Worm (Caenorhabditis elegans) whole organism, L1 larva: ENCODE results near the gene M116.5.

Experiments used
- C04F5.9 ChIP-seq: sonication (generic microtip); optimal IDR thresholded peaks from 2 replicates; lab custom pipeline; 2016; ENCODE audit warnings: missing genetic modification characterization, missing compliant biosample characterization
- C16A3.4 ChIP-seq: fragments of 150-350 bp; optimal IDR thresholded peaks from 2 replicates; lab custom pipeline; 2014; ENCODE audit warnings: missing biosample characterization, missing genetic modification characterization
- C34B4.2 ChIP-seq: sonication (generic microtip); optimal IDR thresholded peaks from 2 replicates; lab custom pipeline; 2017; ENCODE audit warnings: mild to moderate bottlenecking, missing genetic modification characterization, missing compliant biosample characterization
- F16B12.6 ChIP-seq: fragments of 150-350 bp; optimal IDR thresholded peaks from 2 replicates; lab custom pipeline; 2014; ENCODE audit warnings: missing biosample characterization, missing genetic modification characterization
- alr-1 ChIP-seq: fragments of 200-800 bp; sonication (Bioruptor generic); optimal IDR thresholded peaks from 2 replicates; lab custom pipeline; 2018; ENCODE audit warnings: borderline replicate concordance, mild to moderate bottlenecking, missing genetic modification characterization, missing compliant biosample characterization
- aly-2 ChIP-seq: fragments of 150-350 bp; optimal IDR thresholded peaks from 2 replicates; lab custom pipeline; 2014; ENCODE audit warnings: missing biosample characterization, missing genetic modification characterization
- ama-1 ChIP-seq: fragments of 150-350 bp; optimal IDR thresholded peaks from 2 replicates; lab custom pipeline; 2014
- ceh-63 ChIP-seq: fragments of 200-800 bp; sonication (Bioruptor generic); optimal IDR thresholded peaks from 2 replicates; lab custom pipeline; 2018; ENCODE audit warnings: mild to moderate bottlenecking, missing genetic modification characterization, missing compliant biosample characterization
- ceh-8 ChIP-seq: fragments of 200-800 bp; sonication (Bioruptor generic); optimal IDR thresholded peaks from 2 replicates; lab custom pipeline; 2018; ENCODE audit warnings: mild to moderate bottlenecking, missing genetic modification characterization, moderate library complexity, missing compliant biosample characterization
- ceh-82 ChIP-seq, 3 experiments: fragments of 150-350 bp in 1 of 3; sonication (generic microtip) in 2 of 3; optimal IDR thresholded peaks; 2 replicates each; lab custom pipeline; 2014 to 2017; ENCODE audit warnings: missing biosample characterization in 3 of 3, missing genetic modification characterization in 3 of 3
- ceh-90 ChIP-seq: sonication (generic microtip); optimal IDR thresholded peaks from 2 replicates; lab custom pipeline; 2016; ENCODE audit warnings: missing genetic modification characterization, missing compliant biosample characterization
- dpl-1 ChIP-seq, 3 experiments: fragments of 150-350 bp in 2 of 3; sonication (generic microtip) in 1 of 3; optimal IDR thresholded peaks; 2 replicates each; lab custom pipeline; 2014 to 2017; ENCODE audit warnings: missing biosample characterization in 3 of 3, missing genetic modification characterization in 3 of 3, missing genetic modification reagents in 3 of 3
- dsc-1 ChIP-seq: sonication (generic microtip); optimal IDR thresholded peaks from 2 replicates; lab custom pipeline; 2016; ENCODE audit warnings: mild to moderate bottlenecking, missing genetic modification characterization, missing compliant biosample characterization
- efl-1 ChIP-seq, 4 experiments: fragments of 150-350 bp; optimal IDR thresholded peaks in 3 of 4; peaks in 1 of 4; 1 replicate in 1 of 4; 2 replicates in 3 of 4; lab custom pipeline; 2014; ENCODE audit warnings: missing biosample characterization in 2 of 4, missing genetic modification characterization in 2 of 4, missing genetic modification reagents in 2 of 4
- efl-3 ChIP-seq: fragments of 200-800 bp; sonication (Bioruptor generic); optimal IDR thresholded peaks from 2 replicates; lab custom pipeline; 2018; ENCODE audit warnings: mild to moderate bottlenecking, missing genetic modification characterization, missing compliant biosample characterization
- egl-13 ChIP-seq: sonication (generic microtip); optimal IDR thresholded peaks from 2 replicates; lab custom pipeline; 2016; ENCODE audit warnings: missing genotype, missing genetic modification reagents, missing genetic modification characterization, missing compliant biosample characterization
- elt-3 ChIP-seq, 6 experiments: fragments of 150-350 bp in 1 of 6; sonication (generic microtip); optimal IDR thresholded peaks; 2 replicates each; lab custom pipeline; 2017 to 2018; ENCODE audit warnings: missing biosample characterization in 6 of 6, missing genetic modification characterization in 6 of 6, inconsistent platforms in 1 of 6
- fkh-10 ChIP-seq: sonication (generic microtip); optimal IDR thresholded peaks from 2 replicates; lab custom pipeline; 2017; ENCODE audit warnings: missing biosample characterization, missing genetic modification reagents, missing genetic modification characterization
- fkh-4 ChIP-seq: sonication (generic microtip); optimal IDR thresholded peaks from 2 replicates; lab custom pipeline; 2016; ENCODE audit warnings: missing compliant biosample characterization, missing genetic modification characterization, borderline replicate concordance
- fkh-8 ChIP-seq: sonication (generic microtip); optimal IDR thresholded peaks from 2 replicates; lab custom pipeline; 2016; ENCODE audit warnings: mild to moderate bottlenecking, missing genetic modification characterization, missing compliant biosample characterization
- grh-1 ChIP-seq: fragments of 200-800 bp; sonication (Bioruptor generic); IDR thresholded peaks from 2 replicates; pipeline ENCODE4 v1.3.6; 2022; ENCODE audit warnings: missing genetic modification reagents, missing genetic modification characterization, missing compliant biosample characterization
- hlh-17 ChIP-seq: fragments of 200-800 bp; sonication (Bioruptor generic); optimal IDR thresholded peaks from 2 replicates; lab custom pipeline; 2018; ENCODE audit warnings: missing genetic modification characterization, mild to moderate bottlenecking, missing compliant biosample characterization, moderate library complexity, borderline replicate concordance
- hlh-4 ChIP-seq: sonication (generic microtip); optimal IDR thresholded peaks from 2 replicates; lab custom pipeline; 2016; ENCODE audit warnings: mild to moderate bottlenecking, missing genetic modification characterization, missing compliant biosample characterization
- isw-1 ChIP-seq: fragments of 200-800 bp; sonication (Bioruptor generic); IDR thresholded peaks from 2 replicates; pipeline ENCODE4 v1.3.6; 2022; ENCODE audit warnings: missing genetic modification characterization, missing compliant biosample characterization
- lin-14 ChIP-seq: fragments of 200-800 bp; sonication (Bioruptor generic); optimal IDR thresholded peaks from 2 replicates; lab custom pipeline; 2018; ENCODE audit warnings: mild to moderate bottlenecking, missing genetic modification characterization, moderate library complexity, missing compliant biosample characterization
- lin-15B ChIP-seq: fragments of 150-350 bp; sonication (generic microtip); optimal IDR thresholded peaks from 3 replicates; lab custom pipeline; 2014; ENCODE audit warnings: missing biosample characterization, missing genetic modification characterization
- lin-35 ChIP-seq, 2 experiments: fragments of 150-350 bp; optimal IDR thresholded peaks; 2 replicates each; lab custom pipeline; 2014; ENCODE audit warnings: missing biosample characterization in 2 of 2, missing genetic modification characterization in 2 of 2, missing genetic modification reagents in 2 of 2
- lin-39 ChIP-seq: fragments of 150-350 bp; optimal IDR thresholded peaks from 2 replicates; lab custom pipeline; 2014; ENCODE audit warnings: missing biosample characterization, missing genetic modification reagents, missing genetic modification characterization
- lsy-2 ChIP-seq, 2 experiments: fragments of 150-350 bp; optimal IDR thresholded peaks; 2 replicates each; lab custom pipeline; 2014; ENCODE audit warnings: missing biosample characterization in 2 of 2, missing genetic modification characterization in 2 of 2
- mab-9 ChIP-seq: fragments of 200-800 bp; sonication (Bioruptor generic); IDR thresholded peaks from 2 replicates; pipeline ENCODE4 v1.3.6; 2022; ENCODE audit warnings: missing genetic modification reagents, missing genetic modification characterization, missing compliant biosample characterization
- mef-2 ChIP-seq: fragments of 150-350 bp; optimal IDR thresholded peaks from 2 replicates; lab custom pipeline; 2014; ENCODE audit warnings: missing biosample characterization, missing genetic modification characterization
- mep-1 ChIP-seq: fragments of 150-350 bp; optimal IDR thresholded peaks from 2 replicates; lab custom pipeline; 2014; ENCODE audit warnings: missing biosample characterization, missing genetic modification characterization
- nhr-11 ChIP-seq: fragments of 150-350 bp; optimal IDR thresholded peaks from 2 replicates; lab custom pipeline; 2014; ENCODE audit warnings: missing biosample characterization, missing genetic modification characterization
- nhr-20 ChIP-seq: sonication (generic microtip); optimal IDR thresholded peaks from 2 replicates; lab custom pipeline; 2016; ENCODE audit warnings: mild to moderate bottlenecking, missing genetic modification characterization, missing compliant biosample characterization
- nhr-47 ChIP-seq: sonication (generic microtip); optimal IDR thresholded peaks from 2 replicates; lab custom pipeline; 2016; ENCODE audit warnings: mild to moderate bottlenecking, missing genetic modification characterization, moderate library complexity, missing compliant biosample characterization
- nhr-71 ChIP-seq: sonication (generic microtip); optimal IDR thresholded peaks from 2 replicates; lab custom pipeline; 2016; ENCODE audit warnings: mild to moderate bottlenecking, missing genetic modification characterization, moderate library complexity, missing compliant biosample characterization
- nhr-84 ChIP-seq: sonication (generic microtip); optimal IDR thresholded peaks from 2 replicates; lab custom pipeline; 2017; ENCODE audit warnings: missing biosample characterization, missing genetic modification characterization
- nhr-85 ChIP-seq: sonication (generic microtip); peaks from one replicate; lab custom pipeline; 2016; ENCODE audit warnings: missing genetic modification characterization, inconsistent platforms, missing compliant biosample characterization
- nhr-90 ChIP-seq: sonication (generic microtip); optimal IDR thresholded peaks from 2 replicates; lab custom pipeline; 2016; ENCODE audit warnings: mild to moderate bottlenecking, missing genetic modification characterization, missing compliant biosample characterization; ENCODE audit not compliant: poor library complexity
- pag-3 ChIP-seq: sonication (generic microtip); optimal IDR thresholded peaks from 2 replicates; lab custom pipeline; 2017; ENCODE audit warnings: missing genetic modification characterization, mild to moderate bottlenecking, missing compliant biosample characterization, antibody characterized with exemption, borderline replicate concordance; ENCODE audit not compliant: insufficient read depth
- skn-1 ChIP-seq: fragments of 150-350 bp; optimal IDR thresholded peaks from 2 replicates; lab custom pipeline; 2014; ENCODE audit warnings: missing biosample characterization, missing genetic modification characterization
- snpc-4 ChIP-seq: fragments of 150-350 bp; optimal IDR thresholded peaks from 2 replicates; lab custom pipeline; 2014; ENCODE audit warnings: missing biosample characterization, missing genetic modification characterization
- sptf-1 ChIP-seq: fragments of 150-350 bp; optimal IDR thresholded peaks from 2 replicates; lab custom pipeline; 2014; ENCODE audit warnings: missing biosample characterization, missing genetic modification characterization
- sup-37 ChIP-seq: fragments of 200-800 bp; sonication (Bioruptor generic); optimal IDR thresholded peaks from 2 replicates; lab custom pipeline; 2018; ENCODE audit warnings: mild to moderate bottlenecking, missing genetic modification characterization, missing compliant biosample characterization
- tbx-2 ChIP-seq: sonication (generic microtip); optimal IDR thresholded peaks from 2 replicates; lab custom pipeline; 2016; ENCODE audit warnings: missing genetic modification characterization, missing compliant biosample characterization
- tlp-1 ChIP-seq: fragments of 150-350 bp; optimal IDR thresholded peaks from 2 replicates; lab custom pipeline; 2014; ENCODE audit warnings: missing biosample characterization, missing genetic modification characterization
- unc-30 ChIP-seq: sonication (generic microtip); optimal IDR thresholded peaks from 2 replicates; lab custom pipeline; 2017; ENCODE audit warnings: missing biosample characterization, missing genetic modification characterization
- unc-62 ChIP-seq: fragments of 150-350 bp; optimal IDR thresholded peaks from 2 replicates; lab custom pipeline; 2014; ENCODE audit warnings: missing biosample characterization, missing genetic modification reagents, missing genetic modification characterization
- xbp-1 ChIP-seq: sonication (generic microtip); optimal IDR thresholded peaks from 2 replicates; lab custom pipeline; 2016; ENCODE audit warnings: missing genetic modification characterization, missing compliant biosample characterization
- zip-4 ChIP-seq: fragments of 200-800 bp; sonication (Bioruptor generic); optimal IDR thresholded peaks from 2 replicates; lab custom pipeline; 2018; ENCODE audit warnings: mild to moderate bottlenecking, missing genetic modification characterization, moderate library complexity, missing compliant biosample characterization
- ztf-4 ChIP-seq: fragments of 150-350 bp; optimal IDR thresholded peaks from 2 replicates; lab custom pipeline; 2014; ENCODE audit warnings: missing biosample characterization, missing genetic modification characterization

Gene M116.5

DNA sequence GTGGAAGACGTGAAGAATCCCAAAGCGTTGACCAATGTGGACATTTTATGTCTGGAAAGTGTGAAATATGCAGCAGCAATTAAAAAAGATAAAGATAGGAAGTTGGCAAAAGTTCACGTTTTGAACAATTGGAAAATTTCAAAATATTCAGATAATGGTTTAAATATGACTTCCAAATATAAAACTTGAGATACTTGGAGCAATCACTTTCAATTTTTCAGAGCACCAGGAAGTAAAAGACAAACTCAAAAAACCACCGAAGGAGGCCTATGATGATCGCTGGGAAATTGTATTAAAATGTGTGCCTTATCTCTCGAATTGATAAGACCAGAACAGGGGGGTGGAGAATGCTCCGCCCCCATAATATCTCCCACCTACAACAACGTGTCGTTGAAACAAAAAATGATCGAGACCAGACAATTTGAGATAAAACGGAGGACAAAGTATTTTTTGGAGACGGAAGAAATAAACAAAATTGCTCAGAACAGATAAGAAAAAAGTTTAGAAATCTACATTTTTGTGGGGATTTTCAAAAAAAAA lies 30.9 kb upstream of the M116.5 start, which contains the start of gene eppl-1 (continued):
- TF ChIP-seq hlh-4 (tag; lab: Kevin White, UChicago) (no peak), C04F5.9 (tag; lab: Kevin White, UChicago) (no peak), nhr-71 (tag; lab: Kevin White, UChicago) (peak; percentile 9), isw-1 (GFP tag; lab: Robert Waterston, UW) (no peak), ceh-63 (GFP tag; lab: Kevin White, UChicago) (no peak), ama-1 (no peak), unc-62 (GFP tag; lab: Kevin White, UChicago) (no peak), nhr-90 (no peak), efl-3 (GFP tag; lab: Kevin White, UChicago) (no peak), efl-1 (optimal IDR thresholded peaks at IDR 0.05; lab: Kevin White, UChicago) (no peak), efl-1 (GFP tag; optimal IDR thresholded peaks at IDR 0.05 in 1 of 2; lab: Kevin White, UChicago) (peak in 1 of 2 experiments; percentile 13), lin-14 (GFP tag; lab: Kevin White, UChicago) (peak; percentile 56), snpc-4 (tag; lab: Kevin White, UChicago) (no peak), ztf-4 (tag; lab: Kevin White, UChicago) (no peak), C16A3.4 (tag; lab: Kevin White, UChicago) (no peak), tlp-1 (tag; lab: Kevin White, UChicago) (no peak), sptf-1 (tag; lab: Kevin White, UChicago) (no peak), zip-4 (GFP tag; lab: Kevin White, UChicago) (no peak), sup-37 (GFP tag; lab: Kevin White, UChicago) (no peak), mef-2 (no peak), dsc-1 (no peak), aly-2 (tag; lab: Kevin White, UChicago) (no peak), skn-1 (no peak), xbp-1 (no peak), lsy-2 (tag; optimal IDR thresholded peaks at IDR 0.05; lab: Kevin White, UChicago) (no peak), ceh-90 (tag; lab: Kevin White, UChicago) (no peak), elt-3 (tag; optimal IDR thresholded peaks at IDR 0.05; lab: Kevin White, UChicago) (peak in 2 of 6 experiments; percentile 85), pag-3 (tag; lab: Kevin White, UChicago) (no peak), grh-1 (GFP tag; lab: Robert Waterston, UW) (no peak), nhr-47 (no peak), C34B4.2 (tag; lab: Kevin White, UChicago) (no peak), lin-35 (GFP tag; optimal IDR thresholded peaks at IDR 0.05; lab: Kevin White, UChicago) (no peak), tbx-2 (tag; lab: Kevin White, UChicago) (peak; percentile 0), mep-1 (tag; lab: Kevin White, UChicago) (no peak), hlh-17 (GFP tag; lab: Kevin White, UChicago) (no peak)

ce11 chrIV:8450534-8450933 lies 29.7 kb upstream of the M116.5 start:
- TF ChIP-seq fkh-4 (tag; lab: Kevin White, UChicago): no peak
- TF ChIP-seq efl-1 (optimal IDR thresholded peaks at IDR 0.05; lab: Kevin White, UChicago): no peak
- TF ChIP-seq efl-1 (GFP tag; optimal IDR thresholded peaks at IDR 0.05 in 1 of 2; lab: Kevin White, UChicago): no peak
- TF ChIP-seq lin-39 (tag; lab: Kevin White, UChicago): no peak
- no peak for TF ChIP-seq unc-62 (GFP tag; lab: Kevin White, UChicago)
- TF ChIP-seq alr-1 (tag; lab: Kevin White, UChicago): no peak
- no peak for TF ChIP-seq mab-9 (GFP tag; lab: Robert Waterston, UW)
- TF ChIP-seq nhr-11 (tag; lab: Kevin White, UChicago): no peak
- TF ChIP-seq ceh-82 (tag; optimal IDR thresholded peaks at IDR 0.05; lab: Kevin White, UChicago): no peak
- no peak for TF ChIP-seq C16A3.4 (tag; lab: Kevin White, UChicago)
- peak; percentile 20 for TF ChIP-seq lin-14 (GFP tag; lab: Kevin White, UChicago)
- no peak for TF ChIP-seq F16B12.6 (tag; lab: Kevin White, UChicago)
- no peak for TF ChIP-seq egl-13 (tag; lab: Kevin White, UChicago)
- TF ChIP-seq ceh-8 (GFP tag; lab: Kevin White, UChicago): no peak
- no peak for TF ChIP-seq sptf-1 (tag; lab: Kevin White, UChicago)
- no peak for TF ChIP-seq lin-15B
- TF ChIP-seq mef-2: no peak
- no peak for TF ChIP-seq fkh-8 (tag; lab: Kevin White, UChicago)
- TF ChIP-seq dsc-1: no peak
- no peak for TF ChIP-seq nhr-20 (tag; lab: Kevin White, UChicago)
- TF ChIP-seq dpl-1 (GFP tag; optimal IDR thresholded peaks at IDR 0.05; lab: Kevin White, UChicago): no peak
- TF ChIP-seq fkh-10 (GFP tag; lab: Kevin White, UChicago): no peak
- TF ChIP-seq nhr-84: no peak
- peak in 1 of 2 experiments; percentile 7 for TF ChIP-seq lin-35 (GFP tag; optimal IDR thresholded peaks at IDR 0.05; lab: Kevin White, UChicago)
- no peak for TF ChIP-seq unc-30 (tag; lab: Kevin White, UChicago)
- no peak for TF ChIP-seq nhr-85
